Worm (Caenorhabditis elegans) whole organism, late embryonic: ENCODE measurements around the gene ptr-4.

ENCODE experiments used
- C38D4.7 ChIP-seq: fragments of 200-800 bp; sonication (Bioruptor generic); optimal IDR thresholded peaks from 2 replicates; lab custom pipeline; 2018; ENCODE audit warnings: mild to moderate bottlenecking, missing genetic modification characterization, moderate library complexity, missing compliant biosample characterization
- K09A11.1 ChIP-seq: sonication (generic microtip); optimal IDR thresholded peaks from 2 replicates; lab custom pipeline; 2017; ENCODE audit warnings: antibody characterized with exemption, mild to moderate bottlenecking, missing genetic modification characterization, missing compliant biosample characterization; ENCODE audit not compliant: insufficient read depth
- T23F11.4 ChIP-seq: fragments of 200-800 bp; sonication (Bioruptor generic); optimal IDR thresholded peaks from 2 replicates; lab custom pipeline; 2018; ENCODE audit warnings: mild to moderate bottlenecking, missing genetic modification characterization, missing compliant biosample characterization
- Y22D7AL.16 ChIP-seq: sonication (generic microtip); optimal IDR thresholded peaks from 2 replicates; lab custom pipeline; 2016; ENCODE audit warnings: missing genetic modification characterization, missing compliant biosample characterization
- ceh-19 ChIP-seq: fragments of 200-800 bp; sonication (Bioruptor generic); optimal IDR thresholded peaks from 2 replicates; lab custom pipeline; 2018; ENCODE audit warnings: mild to moderate bottlenecking, missing genetic modification characterization, missing compliant biosample characterization
- ceh-24 ChIP-seq: sonication (generic microtip); optimal IDR thresholded peaks from 2 replicates; lab custom pipeline; 2016; ENCODE audit warnings: mild to moderate bottlenecking, missing genetic modification characterization, missing compliant biosample characterization
- ceh-30 ChIP-seq: fragments of 150-350 bp; optimal IDR thresholded peaks from 2 replicates; lab custom pipeline; 2014; ENCODE audit warnings: missing biosample characterization, missing genetic modification characterization
- ceh-31 ChIP-seq: sonication (generic microtip); optimal IDR thresholded peaks from 2 replicates; lab custom pipeline; 2016; ENCODE audit warnings: missing genetic modification characterization, missing compliant biosample characterization
- ceh-34 ChIP-seq: sonication (generic microtip); optimal IDR thresholded peaks from 2 replicates; lab custom pipeline; 2016; ENCODE audit warnings: mild to moderate bottlenecking, missing genetic modification characterization, missing compliant biosample characterization
- ceh-48 ChIP-seq: sonication (generic microtip); optimal IDR thresholded peaks from 2 replicates; lab custom pipeline; 2016; ENCODE audit warnings: missing genetic modification characterization, inconsistent platforms, missing compliant biosample characterization
- ceh-6 ChIP-seq: fragments of 200-800 bp; sonication (Bioruptor generic); optimal IDR thresholded peaks from 2 replicates; lab custom pipeline; 2018; ENCODE audit warnings: mild to moderate bottlenecking, missing genetic modification characterization, missing compliant biosample characterization
- che-1 ChIP-seq: sonication (generic microtip); optimal IDR thresholded peaks from 2 replicates; lab custom pipeline; 2016; ENCODE audit warnings: mild to moderate bottlenecking, missing genetic modification characterization, missing compliant biosample characterization
- dmd-4 ChIP-seq: sonication (generic microtip); optimal IDR thresholded peaks from 2 replicates; lab custom pipeline; 2016; ENCODE audit warnings: borderline replicate concordance, missing genetic modification characterization, missing compliant biosample characterization
- dve-1 ChIP-seq: sonication (generic microtip); optimal IDR thresholded peaks from 2 replicates; lab custom pipeline; 2017; ENCODE audit warnings: antibody characterized with exemption, mild to moderate bottlenecking, missing genetic modification characterization, missing compliant biosample characterization
- elt-2 ChIP-seq: sonication (generic microtip); optimal IDR thresholded peaks from 2 replicates; lab custom pipeline; 2016; ENCODE audit warnings: missing genetic modification reagents, missing genetic modification characterization, missing compliant biosample characterization
- elt-4 ChIP-seq: sonication (generic microtip); optimal IDR thresholded peaks from 2 replicates; lab custom pipeline; 2016; ENCODE audit warnings: missing genetic modification characterization, missing compliant biosample characterization
- eyg-1 ChIP-seq: sonication (generic microtip); optimal IDR thresholded peaks from 2 replicates; lab custom pipeline; 2016; ENCODE audit warnings: missing genotype, missing genetic modification characterization, missing compliant biosample characterization
- fkh-10 ChIP-seq: fragments of 150-350 bp; optimal IDR thresholded peaks from 2 replicates; lab custom pipeline; 2014; ENCODE audit warnings: missing biosample characterization, missing genetic modification reagents, missing genetic modification characterization
- fkh-6 ChIP-seq: sonication (generic microtip); optimal IDR thresholded peaks from 2 replicates; lab custom pipeline; 2016; ENCODE audit warnings: missing genetic modification characterization, missing compliant biosample characterization
- hlh-13 ChIP-seq: fragments of 200-800 bp; sonication (Bioruptor generic); optimal IDR thresholded peaks from 2 replicates; lab custom pipeline; 2018; ENCODE audit warnings: mild to moderate bottlenecking, missing genetic modification characterization, missing compliant biosample characterization
- hlh-15 ChIP-seq: sonication (generic microtip); optimal IDR thresholded peaks from 2 replicates; lab custom pipeline; 2016; ENCODE audit warnings: missing genetic modification characterization, missing compliant biosample characterization
- hlh-30 ChIP-seq: sonication (generic microtip); optimal IDR thresholded peaks from 2 replicates; lab custom pipeline; 2017; ENCODE audit warnings: antibody characterized with exemption, missing genetic modification characterization, missing compliant biosample characterization; ENCODE audit not compliant: insufficient read depth
- hlh-8 ChIP-seq: sonication (generic microtip); optimal IDR thresholded peaks from 2 replicates; lab custom pipeline; 2016; ENCODE audit warnings: missing genotype, missing genetic modification characterization, missing compliant biosample characterization
- lin-11 ChIP-seq: fragments of 200-800 bp; sonication (Bioruptor generic); optimal IDR thresholded peaks from 2 replicates; lab custom pipeline; 2018; ENCODE audit warnings: mild to moderate bottlenecking, missing genetic modification characterization, missing compliant biosample characterization
- madf-2 ChIP-seq: sonication (generic microtip); optimal IDR thresholded peaks from 2 replicates; lab custom pipeline; 2017; ENCODE audit warnings: missing genetic modification characterization, missing compliant biosample characterization
- odd-2 ChIP-seq: sonication (generic microtip); optimal IDR thresholded peaks from 2 replicates; lab custom pipeline; 2017; ENCODE audit warnings: antibody characterized with exemption, mild to moderate bottlenecking, missing genetic modification characterization, missing compliant biosample characterization
- pag-3 ChIP-seq: sonication (generic microtip); optimal IDR thresholded peaks from 2 replicates; lab custom pipeline; 2016; ENCODE audit warnings: missing compliant biosample characterization, missing genetic modification characterization, borderline replicate concordance
- pat-9 ChIP-seq: fragments of 200-800 bp; sonication (Bioruptor generic); optimal IDR thresholded peaks from 2 replicates; lab custom pipeline; 2018; ENCODE audit warnings: mild to moderate bottlenecking, missing genetic modification characterization, moderate library complexity, missing compliant biosample characterization
- pax-1 ChIP-seq: fragments of 150-350 bp; optimal IDR thresholded peaks from 2 replicates; lab custom pipeline; 2014; ENCODE audit warnings: missing biosample characterization, missing genetic modification characterization
- pha-2 ChIP-seq: sonication (generic microtip); optimal IDR thresholded peaks from 2 replicates; lab custom pipeline; 2017; ENCODE audit warnings: mild to moderate bottlenecking, missing genetic modification characterization, missing compliant biosample characterization
- pha-4 ChIP-seq: fragments of 150-350 bp; optimal IDR thresholded peaks from 2 replicates; lab custom pipeline; 2018; ENCODE audit warnings: missing biosample characterization, missing genetic modification reagents, missing genetic modification characterization
- ref-2 ChIP-seq: sonication (generic microtip); optimal IDR thresholded peaks from 2 replicates; lab custom pipeline; 2016; ENCODE audit warnings: missing genetic modification characterization, missing compliant biosample characterization
- rnt-1 ChIP-seq: sonication (generic microtip); optimal IDR thresholded peaks from 2 replicates; lab custom pipeline; 2016; ENCODE audit warnings: missing genetic modification characterization, missing compliant biosample characterization
- sox-2 ChIP-seq: fragments of 200-800 bp; sonication (Bioruptor generic); IDR thresholded peaks from 2 replicates; pipeline ENCODE4 v1.3.6; 2022; ENCODE audit warnings: missing genetic modification reagents, missing genetic modification characterization, missing compliant biosample characterization
- syd-9 ChIP-seq: sonication (generic microtip); optimal IDR thresholded peaks from 2 replicates; lab custom pipeline; 2016; ENCODE audit warnings: mild to moderate bottlenecking, missing genetic modification characterization, moderate library complexity, missing compliant biosample characterization
- tbx-2 ChIP-seq: sonication (generic microtip); optimal IDR thresholded peaks from 2 replicates; lab custom pipeline; 2016; ENCODE audit warnings: missing genetic modification characterization, missing compliant biosample characterization
- tbx-7 ChIP-seq: sonication (generic microtip); optimal IDR thresholded peaks from 2 replicates; lab custom pipeline; 2016; ENCODE audit warnings: missing genotype, missing genetic modification characterization, missing compliant biosample characterization
- unc-3 ChIP-seq, 2 experiments: fragments of 200-800 bp in 1 of 2; sonication (Bioruptor generic) in 1 of 2; sonication (generic microtip) in 1 of 2; conservative IDR thresholded peaks in 1 of 2; optimal IDR thresholded peaks in 1 of 2; 2 replicates each; pipeline versions ENCODE4 v1.3.6 to Lab custom; 2016 to 2022; ENCODE audit warnings: missing compliant biosample characterization in 2 of 2, missing genetic modification characterization in 2 of 2, missing genetic modification reagents in 1 of 2
- unc-42 ChIP-seq: sonication (generic microtip); optimal IDR thresholded peaks from 2 replicates; lab custom pipeline; 2016; ENCODE audit warnings: missing genotype, missing genetic modification characterization, missing compliant biosample characterization
- zip-5 ChIP-seq: sonication (generic microtip); optimal IDR thresholded peaks from 2 replicates; lab custom pipeline; 2016; ENCODE audit warnings: missing genetic modification characterization, missing compliant biosample characterization

Gene ptr-4

ce11 chrX:6029075-6029474 is 36.7 kb downstream of the ptr-4 start:
- TF ChIP-seq pha-2: no peak
- TF ChIP-seq ref-2 (tag; lab: Kevin White, UChicago): no peak
- no peak for TF ChIP-seq syd-9 (tag; lab: Kevin White, UChicago)

- TF ChIP-seq hlh-30 (tag; lab: Kevin White, UChicago) (no peak), hlh-13 (GFP tag; lab: Kevin White, UChicago) (no peak), ceh-19 (GFP tag; lab: Kevin White, UChicago) (no peak), ceh-34 (tag; lab: Kevin White, UChicago) (no peak), ceh-30 (tag; lab: Kevin White, UChicago) (no peak), ceh-6 (GFP tag; lab: Kevin White, UChicago) (no peak), elt-2 (tag; lab: Kevin White, UChicago) (no peak), unc-42 (tag; lab: Kevin White, UChicago) (no peak), ref-2 (tag; lab: Kevin White, UChicago) (no peak), Y22D7AL.16 (no peak), ceh-48 (tag; lab: Kevin White, UChicago) (no peak), pat-9 (tag; lab: Kevin White, UChicago) (no peak), fkh-10 (no peak), odd-2 (tag; lab: Kevin White, UChicago) (no peak), pha-4 (no peak), K09A11.1 (tag; lab: Kevin White, UChicago) (no peak), eyg-1 (tag; lab: Kevin White, UChicago) (no peak), tbx-2 (tag; lab: Kevin White, UChicago) (no peak), C38D4.7 (GFP tag; lab: Kevin White, UChicago) (no peak), dmd-4 (tag; lab: Kevin White, UChicago) (no peak)
Measured at ce11 chrX:6026732-6027528, 38.9 kb downstream of the ptr-4 start.

ce11 chrX:6024977-6025376 is 40.8 kb downstream of the ptr-4 start:
- no peak for TF ChIP-seq hlh-15 (tag; lab: Kevin White, UChicago)
- TF ChIP-seq lin-11 (tag; lab: Kevin White, UChicago): no peak
- no peak for TF ChIP-seq fkh-6 (tag; lab: Kevin White, UChicago)
- no peak for TF ChIP-seq tbx-7 (tag; lab: Kevin White, UChicago)
- TF ChIP-seq che-1 (tag; lab: Kevin White, UChicago): no peak
- TF ChIP-seq sox-2 (GFP tag; lab: Robert Waterston, UW): no peak
- TF ChIP-seq fkh-10: no peak
- no peak for TF ChIP-seq madf-2 (tag; lab: Kevin White, UChicago)
- no peak for TF ChIP-seq elt-4 (tag; lab: Kevin White, UChicago)
- no peak for TF ChIP-seq T23F11.4
- no peak for TF ChIP-seq ceh-31 (tag; lab: Kevin White, UChicago)
- no peak for TF ChIP-seq unc-3 (GFP tag; conservative IDR thresholded peaks at IDR 0.05; lab: Robert Waterston, UW)
- TF ChIP-seq unc-3 (tag; optimal IDR thresholded peaks at IDR 0.05; lab: Kevin White, UChicago): no peak
- no peak for TF ChIP-seq hlh-8 (tag; lab: Kevin White, UChicago)

ce11 chrX:6022469-6022868 is 43.3 kb downstream of the ptr-4 start, which contains the start of gene lelo-3:
lelo-3 (minus strand) TSS chrX:6022569.
- TF ChIP-seq hlh-30 (tag; lab: Kevin White, UChicago) (no peak), dve-1 (tag; lab: Kevin White, UChicago) (no peak), T23F11.4 (no peak), pag-3 (no peak), zip-5 (tag; lab: Kevin White, UChicago) (no peak), syd-9 (tag; lab: Kevin White, UChicago) (no peak), ceh-24 (tag; lab: Kevin White, UChicago) (no peak), che-1 (tag; lab: Kevin White, UChicago) (no peak), elt-4 (tag; lab: Kevin White, UChicago) (no peak), pax-1 (tag; lab: Kevin White, UChicago) (no peak), ceh-30 (tag; lab: Kevin White, UChicago) (no peak), fkh-10 (no peak), ceh-48 (tag; lab: Kevin White, UChicago) (no peak), rnt-1 (no peak), ceh-6 (GFP tag; lab: Kevin White, UChicago) (no peak), K09A11.1 (tag; lab: Kevin White, UChicago) (no peak)
